Fruit fly (Drosophila melanogaster) whole organism, wandering third instar larva: ENCODE results near the gene CG43293.

Experiments used
- Dfd ChIP-seq: fragments of >200 bp; optimal IDR thresholded peaks from 2 replicates; lab custom pipeline; 2017; ENCODE audit warnings: missing biosample characterization, missing genetic modification characterization
- Myc ChIP-seq: fragments of >200 bp; optimal IDR thresholded peaks from 2 replicates; lab custom pipeline; 2017
- br ChIP-seq: fragments of 200-800 bp; sonication (Bioruptor generic); optimal IDR thresholded peaks from 2 replicates; lab custom pipeline; 2016; ENCODE audit warnings: missing biosample characterization, missing genetic modification characterization
- fru ChIP-seq: fragments of 200-800 bp; sonication (Bioruptor generic); optimal IDR thresholded peaks from 3 replicates; lab custom pipeline; 2016; ENCODE audit warnings: missing biosample characterization, mild to moderate bottlenecking, missing genetic modification characterization

DNA sequence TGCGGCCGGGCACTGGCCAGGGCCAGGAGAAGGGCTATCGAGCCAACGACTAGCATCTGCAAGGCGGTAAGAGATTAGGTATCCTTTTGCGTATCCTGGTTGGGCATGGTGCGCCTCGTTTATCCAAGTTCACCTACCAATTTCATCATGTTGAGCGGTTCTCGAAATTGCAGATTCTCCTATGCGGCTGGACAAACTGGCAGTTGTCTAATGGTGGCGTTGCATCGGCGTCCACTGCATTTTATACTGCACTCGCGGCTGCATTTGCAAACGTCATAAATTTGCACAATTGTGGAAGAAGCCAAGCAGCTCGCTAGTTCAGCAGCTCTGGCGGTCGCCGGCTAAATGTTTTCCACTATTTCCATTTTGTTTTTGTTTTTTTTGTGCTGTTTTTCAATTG lies 32.5 kb upstream of the CG43293 start, which contains the start of gene Acp65Aa:
- no peak for TF ChIP-seq br
- no peak for TF ChIP-seq Dfd
- no peak for TF ChIP-seq fru (GFP tag; lab: Kevin White, UChicago)
- no peak for TF ChIP-seq Myc (lab: Kevin White, UChicago)
